Worm (Caenorhabditis elegans) whole organism, L2 larva: ENCODE data around the gene trk-1.

ENCODE experiments used
- C34F6.9 ChIP-seq: fragments of 150-350 bp; optimal IDR thresholded peaks from 2 replicates; lab custom pipeline; 2014; ENCODE audit warnings: missing biosample characterization, missing genetic modification characterization
- F13H6.1 ChIP-seq: sonication (generic microtip); optimal IDR thresholded peaks from 2 replicates; lab custom pipeline; 2016; ENCODE audit warnings: missing genetic modification characterization, missing compliant biosample characterization
- R02D3.7 ChIP-seq: fragments of 150-350 bp; optimal IDR thresholded peaks from 2 replicates; lab custom pipeline; 2014; ENCODE audit warnings: missing biosample characterization, missing genetic modification characterization
- Y55F3AM.14 ChIP-seq: fragments of 200-800 bp; sonication (Bioruptor generic); optimal IDR thresholded peaks from 2 replicates; lab custom pipeline; 2018; ENCODE audit warnings: mild to moderate bottlenecking, missing genetic modification characterization, missing compliant biosample characterization
- ZK546.5 ChIP-seq: sonication (generic microtip); optimal IDR thresholded peaks from 2 replicates; lab custom pipeline; 2017; ENCODE audit warnings: missing biosample characterization, missing genetic modification characterization
- alr-1 ChIP-seq: fragments of 150-350 bp; optimal IDR thresholded peaks from 2 replicates; lab custom pipeline; 2014; ENCODE audit warnings: missing biosample characterization, missing genetic modification characterization
- aly-2 ChIP-seq: fragments of 150-350 bp; optimal IDR thresholded peaks from 2 replicates; lab custom pipeline; 2014; ENCODE audit warnings: missing biosample characterization, missing genetic modification characterization
- blmp-1 ChIP-seq: sonication (generic microtip); optimal IDR thresholded peaks from 2 replicates; lab custom pipeline; 2017; ENCODE audit warnings: missing genetic modification characterization, mild to moderate bottlenecking, missing compliant biosample characterization, antibody characterized with exemption, moderate library complexity; ENCODE audit not compliant: insufficient read depth
- ceh-16 ChIP-seq: fragments of 150-350 bp; optimal IDR thresholded peaks from 2 replicates; lab custom pipeline; 2014; ENCODE audit warnings: missing biosample characterization, missing genetic modification characterization
- ceh-82 ChIP-seq: fragments of 150-350 bp; optimal IDR thresholded peaks from 2 replicates; lab custom pipeline; 2014; ENCODE audit warnings: missing biosample characterization, missing genetic modification characterization
- crh-2 ChIP-seq: sonication (generic microtip); optimal IDR thresholded peaks from 2 replicates; lab custom pipeline; 2017; ENCODE audit warnings: missing biosample characterization, missing genetic modification characterization
- dmd-4 ChIP-seq: sonication (generic microtip); optimal IDR thresholded peaks from 2 replicates; lab custom pipeline; 2017; ENCODE audit warnings: missing biosample characterization, missing genetic modification characterization
- egl-27 ChIP-seq: sonication (generic microtip); optimal IDR thresholded peaks from 3 replicates; lab custom pipeline; 2017; ENCODE audit warnings: missing biosample characterization, missing genetic modification reagents, missing genetic modification characterization
- elt-1 ChIP-seq: fragments of 150-350 bp; optimal IDR thresholded peaks from 2 replicates; lab custom pipeline; 2014; ENCODE audit warnings: missing biosample characterization, missing genetic modification characterization
- elt-3 ChIP-seq: sonication (generic microtip); optimal IDR thresholded peaks from 2 replicates; lab custom pipeline; 2017; ENCODE audit warnings: missing biosample characterization, missing genetic modification characterization
- fos-1 ChIP-seq: fragments of 150-350 bp; optimal IDR thresholded peaks from 2 replicates; lab custom pipeline; 2014; ENCODE audit warnings: missing biosample characterization, missing genetic modification characterization
- gmeb-1 ChIP-seq: fragments of 150-350 bp; optimal IDR thresholded peaks from 2 replicates; lab custom pipeline; 2014; ENCODE audit warnings: missing biosample characterization, missing genetic modification characterization
- lin-11 ChIP-seq: fragments of 150-350 bp; sonication (generic microtip); optimal IDR thresholded peaks from 2 replicates; lab custom pipeline; 2014; ENCODE audit warnings: missing biosample characterization, missing genetic modification characterization, inconsistent platforms, mixed read lengths
- lin-13 ChIP-seq: fragments of 150-350 bp; optimal IDR thresholded peaks from 2 replicates; lab custom pipeline; 2014; ENCODE audit warnings: missing biosample characterization, missing genetic modification reagents, missing genetic modification characterization
- lin-39 ChIP-seq: fragments of 150-350 bp; optimal IDR thresholded peaks from 2 replicates; lab custom pipeline; 2014; ENCODE audit warnings: missing biosample characterization, missing genetic modification reagents, missing genetic modification characterization
- lsy-2 ChIP-seq, 2 experiments: fragments of 150-350 bp in 1 of 2; sonication (generic microtip) in 1 of 2; optimal IDR thresholded peaks; 2 replicates each; lab custom pipeline; 2014 to 2017; ENCODE audit warnings: missing biosample characterization in 2 of 2, missing genetic modification characterization in 2 of 2
- mab-5 ChIP-seq: fragments of 150-350 bp; optimal IDR thresholded peaks from 2 replicates; lab custom pipeline; 2014; ENCODE audit warnings: missing biosample characterization, missing genetic modification characterization
- mbf-1 ChIP-seq: sonication (generic microtip); optimal IDR thresholded peaks from 2 replicates; lab custom pipeline; 2017; ENCODE audit warnings: missing biosample characterization, missing genetic modification characterization
- mdl-1 ChIP-seq, 2 experiments: fragments of 150-350 bp in 1 of 2; sonication (generic microtip) in 1 of 2; optimal IDR thresholded peaks; 2 replicates each; lab custom pipeline; 2017; ENCODE audit warnings: missing biosample characterization in 2 of 2, missing genetic modification characterization in 2 of 2
- nhr-10 ChIP-seq: sonication (generic microtip); optimal IDR thresholded peaks from 2 replicates; lab custom pipeline; 2017; ENCODE audit warnings: missing biosample characterization, missing genetic modification characterization
- nhr-11 ChIP-seq: fragments of 150-350 bp; optimal IDR thresholded peaks from 2 replicates; lab custom pipeline; 2014; ENCODE audit warnings: missing biosample characterization, missing genetic modification characterization
- nhr-12 ChIP-seq: fragments of 150-350 bp; optimal IDR thresholded peaks from 2 replicates; lab custom pipeline; 2014; ENCODE audit warnings: missing biosample characterization, missing genetic modification characterization
- nhr-129 ChIP-seq: fragments of 150-350 bp; optimal IDR thresholded peaks from 2 replicates; lab custom pipeline; 2014; ENCODE audit warnings: missing biosample characterization, missing genetic modification characterization
- nhr-21 ChIP-seq: fragments of 150-350 bp; optimal IDR thresholded peaks from 2 replicates; lab custom pipeline; 2014; ENCODE audit warnings: missing biosample characterization, missing genetic modification characterization
- nhr-237 ChIP-seq: fragments of 150-350 bp; optimal IDR thresholded peaks from 2 replicates; lab custom pipeline; 2014; ENCODE audit warnings: missing biosample characterization, missing genetic modification characterization
- nhr-25 ChIP-seq: fragments of 150-350 bp; sonication (generic microtip); optimal IDR thresholded peaks from 3 replicates; lab custom pipeline; 2014; ENCODE audit warnings: missing biosample characterization, missing genetic modification characterization
- nhr-6 ChIP-seq: fragments of 150-350 bp; optimal IDR thresholded peaks from 2 replicates; lab custom pipeline; 2014; ENCODE audit warnings: missing biosample characterization, missing genetic modification characterization
- nhr-77 ChIP-seq: fragments of 150-350 bp; optimal IDR thresholded peaks from 2 replicates; lab custom pipeline; 2014; ENCODE audit warnings: missing biosample characterization, missing genetic modification characterization
- peb-1 ChIP-seq: fragments of 150-350 bp; optimal IDR thresholded peaks from 2 replicates; lab custom pipeline; 2014; ENCODE audit warnings: missing biosample characterization, missing genetic modification characterization
- sem-4 ChIP-seq: fragments of 150-350 bp; optimal IDR thresholded peaks from 2 replicates; lab custom pipeline; 2014; ENCODE audit warnings: missing biosample characterization, missing genetic modification reagents, missing genetic modification characterization
- skn-1 ChIP-seq: sonication (generic microtip); optimal IDR thresholded peaks from 2 replicates; lab custom pipeline; 2017; ENCODE audit warnings: missing biosample characterization, missing genetic modification characterization
- sma-3 ChIP-seq: sonication (generic microtip); optimal IDR thresholded peaks from 2 replicates; lab custom pipeline; 2016; ENCODE audit warnings: missing genetic modification reagents, missing genetic modification characterization, missing compliant biosample characterization
- sma-9 ChIP-seq, 2 experiments: fragments of 150-350 bp in 1 of 2; sonication (generic microtip) in 1 of 2; optimal IDR thresholded peaks; 2 replicates each; lab custom pipeline; 2014 to 2016; ENCODE audit warnings: missing genetic modification characterization in 2 of 2, mild to moderate bottlenecking in 1 of 2, missing biosample characterization in 1 of 2, missing compliant biosample characterization in 1 of 2, missing genetic modification reagents in 1 of 2, moderate library complexity in 1 of 2
- snpc-4 ChIP-seq: fragments of 150-350 bp; optimal IDR thresholded peaks from 2 replicates; lab custom pipeline; 2014; ENCODE audit warnings: missing biosample characterization, missing genetic modification characterization
- unc-39 ChIP-seq: fragments of 150-350 bp; optimal IDR thresholded peaks from 2 replicates; lab custom pipeline; 2014; ENCODE audit warnings: missing biosample characterization, missing genetic modification characterization
- unc-55 ChIP-seq: fragments of 150-350 bp; sonication (generic microtip); optimal IDR thresholded peaks from 3 replicates; lab custom pipeline; 2014; ENCODE audit warnings: missing biosample characterization, missing genetic modification reagents, missing genetic modification characterization
- unc-62 ChIP-seq: fragments of 150-350 bp; optimal IDR thresholded peaks from 2 replicates; lab custom pipeline; 2014; ENCODE audit warnings: missing biosample characterization, missing genetic modification reagents, missing genetic modification characterization
- zag-1 ChIP-seq: fragments of 150-350 bp; optimal IDR thresholded peaks from 2 replicates; lab custom pipeline; 2014; ENCODE audit warnings: missing biosample characterization, missing genetic modification characterization
- ztf-1 ChIP-seq: fragments of 200-800 bp; sonication (Bioruptor generic); conservative IDR thresholded peaks from 2 replicates; pipeline ENCODE4 v1.3.6; 2022; ENCODE audit warnings: missing genetic modification characterization, missing compliant biosample characterization
- ztf-11 ChIP-seq: sonication (generic microtip); optimal IDR thresholded peaks from 2 replicates; lab custom pipeline; 2017; ENCODE audit warnings: missing biosample characterization, missing genetic modification characterization
- ztf-4 ChIP-seq: fragments of 150-350 bp; optimal IDR thresholded peaks from 2 replicates; lab custom pipeline; 2014; ENCODE audit warnings: missing biosample characterization, missing genetic modification characterization

Gene trk-1

ce11 chrX:8953011-8953410 lies 2.2 kb upstream of the trk-1 start:
- no peak for TF ChIP-seq nhr-237 (tag; lab: Kevin White, UChicago)
- no peak for TF ChIP-seq lin-39
- TF ChIP-seq ztf-4 (tag; lab: Kevin White, UChicago), result no peak
- no peak for TF ChIP-seq nhr-25 (tag; lab: Kevin White, UChicago)
- no peak for TF ChIP-seq lin-11
- TF ChIP-seq nhr-11 (tag; lab: Kevin White, UChicago), result no peak
- no peak for TF ChIP-seq ztf-1 (GFP tag; lab: Robert Waterston, UW)
- TF ChIP-seq skn-1 (tag; lab: Kevin White, UChicago), result no peak
- no peak for TF ChIP-seq lin-13 (GFP tag; lab: Kevin White, UChicago)
- no peak for TF ChIP-seq nhr-12
- TF ChIP-seq sma-3 (GFP tag; lab: Kevin White, UChicago), result no peak
- TF ChIP-seq alr-1 (tag; lab: Kevin White, UChicago), result no peak
- no peak for TF ChIP-seq fos-1 (tag; lab: Kevin White, UChicago)
- no peak for TF ChIP-seq lsy-2 (tag; optimal IDR thresholded peaks at IDR 0.05; lab: Kevin White, UChicago)
- no peak for TF ChIP-seq ceh-82 (tag; lab: Kevin White, UChicago)
- TF ChIP-seq sem-4 (tag; lab: Kevin White, UChicago), result no peak
- no peak for TF ChIP-seq elt-1 (tag; lab: Kevin White, UChicago)
- no peak for TF ChIP-seq zag-1 (tag; lab: Kevin White, UChicago)
- no peak for TF ChIP-seq peb-1 (tag; lab: Kevin White, UChicago)
- TF ChIP-seq crh-2, result no peak

- TF ChIP-seq ceh-16 (no peak), nhr-237 (tag; lab: Kevin White, UChicago) (no peak), blmp-1 (no peak), nhr-77 (tag; lab: Kevin White, UChicago) (no peak), dmd-4 (tag; lab: Kevin White, UChicago) (no peak), zag-1 (tag; lab: Kevin White, UChicago) (no peak), nhr-129 (no peak), lin-39 (no peak), aly-2 (tag; lab: Kevin White, UChicago) (no peak), unc-62 (GFP tag; lab: Kevin White, UChicago) (no peak), unc-55 (GFP tag; lab: Kevin White, UChicago) (peak; percentile 47), unc-39 (tag; lab: Kevin White, UChicago) (no peak), lin-11 (no peak), nhr-21 (tag; lab: Kevin White, UChicago) (no peak), sem-4 (tag; lab: Kevin White, UChicago) (no peak), nhr-11 (tag; lab: Kevin White, UChicago) (no peak), skn-1 (tag; lab: Kevin White, UChicago) (no peak), R02D3.7 (tag; lab: Kevin White, UChicago) (no peak), sma-9 (GFP tag; optimal IDR thresholded peaks at IDR 0.05; lab: Kevin White, UChicago) (no peak), sma-9 (tag; optimal IDR thresholded peaks at IDR 0.05; lab: Kevin White, UChicago) (no peak), sma-3 (GFP tag; lab: Kevin White, UChicago) (no peak), ZK546.5 (tag; lab: Kevin White, UChicago) (no peak), peb-1 (tag; lab: Kevin White, UChicago) (no peak), F13H6.1 (tag; lab: Kevin White, UChicago) (peak; percentile 6), nhr-6 (no peak), ztf-1 (GFP tag; lab: Robert Waterston, UW) (no peak), nhr-25 (tag; lab: Kevin White, UChicago) (no peak), mab-5 (tag; lab: Kevin White, UChicago) (no peak), elt-3 (tag; lab: Kevin White, UChicago) (no peak), gmeb-1 (tag; lab: Kevin White, UChicago) (no peak), C34F6.9 (no peak), elt-1 (tag; lab: Kevin White, UChicago) (no peak), Y55F3AM.14 (GFP tag; lab: Kevin White, UChicago) (peak; percentile 18), lsy-2 (tag; optimal IDR thresholded peaks at IDR 0.05; lab: Kevin White, UChicago) (peak in 1 of 2 experiments; percentile 15), nhr-10 (tag; lab: Kevin White, UChicago) (no peak), egl-27 (tag; lab: Kevin White, UChicago) (no peak), mdl-1 (tag; optimal IDR thresholded peaks at IDR 0.05; lab: Kevin White, UChicago) (no peak), snpc-4 (peak; percentile 8), ztf-4 (tag; lab: Kevin White, UChicago) (no peak), nhr-12 (no peak), fos-1 (tag; lab: Kevin White, UChicago) (no peak), crh-2 (no peak), ztf-11 (tag; lab: Kevin White, UChicago) (no peak), mbf-1 (tag; lab: Kevin White, UChicago) (no peak), alr-1 (tag; lab: Kevin White, UChicago) (no peak)
These were observed 1.2 kb upstream of the trk-1 start for ce11 chrX:8952007-8952406.
